Worm (Caenorhabditis elegans) whole organism, young adult: Measurements from ENCODE around the gene T25B9.5.

Experiments
- B0261.1 ChIP-seq: sonication (generic microtip); optimal IDR thresholded peaks from 2 replicates; lab custom pipeline; 2016; ENCODE audit warnings: mild to moderate bottlenecking, missing genetic modification characterization, moderate library complexity, missing compliant biosample characterization
- F37B4.10 ChIP-seq: fragments of 200-800 bp; sonication (Bioruptor generic); IDR thresholded peaks from 2 replicates; pipeline ENCODE4 v1.3.6; 2022; ENCODE audit warnings: missing genetic modification characterization, missing compliant biosample characterization
- F57A8.1 ChIP-seq: fragments of 200-800 bp; sonication (Bioruptor generic); optimal IDR thresholded peaks from 2 replicates; lab custom pipeline; 2018; ENCODE audit warnings: mild to moderate bottlenecking, missing genetic modification characterization, moderate library complexity, missing compliant biosample characterization
- Y53F4B.3 ChIP-seq: fragments of 200-800 bp; sonication (Bioruptor generic); IDR thresholded peaks from 2 replicates; pipeline ENCODE4 v1.3.6; 2022; ENCODE audit warnings: missing genetic modification reagents, missing genetic modification characterization, missing compliant biosample characterization
- Y79H2A.3 ChIP-seq: fragments of 200-800 bp; sonication (Bioruptor generic); conservative IDR thresholded peaks from 2 replicates; pipeline ENCODE4 v1.3.6; 2022; ENCODE audit warnings: missing genetic modification reagents, missing genetic modification characterization, missing compliant biosample characterization
- ZK185.1 ChIP-seq: sonication (generic microtip); optimal IDR thresholded peaks from 2 replicates; lab custom pipeline; 2016; ENCODE audit warnings: mild to moderate bottlenecking, missing genetic modification characterization, missing compliant biosample characterization; ENCODE audit not compliant: poor library complexity, severe bottlenecking
- bed-2 ChIP-seq: fragments of 200-800 bp; sonication (Bioruptor generic); IDR thresholded peaks from 2 replicates; pipeline ENCODE4 v1.3.6; 2022; ENCODE audit warnings: missing genetic modification reagents, missing genetic modification characterization, missing compliant biosample characterization
- ceh-58 ChIP-seq: fragments of 200-800 bp; sonication (Bioruptor generic); IDR thresholded peaks from 2 replicates; pipeline ENCODE4 v1.3.6; 2022; ENCODE audit warnings: missing genetic modification characterization, missing compliant biosample characterization
- ceh-79 ChIP-seq: sonication (generic microtip); optimal IDR thresholded peaks from 2 replicates; lab custom pipeline; 2017; ENCODE audit warnings: mild to moderate bottlenecking, missing genetic modification characterization, missing compliant biosample characterization
- chd-7 ChIP-seq: sonication (generic microtip); optimal IDR thresholded peaks from 2 replicates; lab custom pipeline; 2016; ENCODE audit warnings: mild to moderate bottlenecking, missing genetic modification characterization, moderate library complexity, missing compliant biosample characterization
- egl-18 ChIP-seq: fragments of 200-800 bp; sonication (Bioruptor generic); IDR thresholded peaks from 2 replicates; pipeline ENCODE4 v1.3.6; 2022; ENCODE audit warnings: missing genetic modification reagents, missing genetic modification characterization, missing compliant biosample characterization
- ekl-4 ChIP-seq: fragments of 200-800 bp; sonication (Bioruptor generic); IDR thresholded peaks from 2 replicates; pipeline ENCODE4 v1.3.6; 2022; ENCODE audit warnings: missing genetic modification reagents, missing genetic modification characterization, missing compliant biosample characterization
- fkh-3 ChIP-seq: sonication (generic microtip); optimal IDR thresholded peaks from 2 replicates; lab custom pipeline; 2016; ENCODE audit warnings: mild to moderate bottlenecking, missing genetic modification characterization, missing compliant biosample characterization
- gei-17 ChIP-seq: fragments of 200-800 bp; sonication (Bioruptor generic); optimal IDR thresholded peaks from 2 replicates; lab custom pipeline; 2018; ENCODE audit warnings: mild to moderate bottlenecking, missing genetic modification characterization, missing compliant biosample characterization
- hlh-26 ChIP-seq: fragments of 200-800 bp; sonication (Bioruptor generic); conservative IDR thresholded peaks from 2 replicates; pipeline ENCODE4 v1.3.6; 2022; ENCODE audit warnings: missing genetic modification reagents, missing genetic modification characterization, missing compliant biosample characterization
- hrde-1 ChIP-seq: sonication (generic microtip); optimal IDR thresholded peaks from 2 replicates; lab custom pipeline; 2016; ENCODE audit warnings: missing genetic modification characterization, mild to moderate bottlenecking, missing compliant biosample characterization, moderate library complexity, missing genotype, missing genetic modification reagents, borderline replicate concordance
- lag-1 ChIP-seq: fragments of 200-800 bp; sonication (Bioruptor generic); IDR thresholded peaks from 2 replicates; pipeline ENCODE4 v1.3.6; 2022; ENCODE audit warnings: missing genetic modification reagents, missing genetic modification characterization, missing compliant biosample characterization
- lin-40 ChIP-seq: sonication (generic microtip); optimal IDR thresholded peaks from 2 replicates; lab custom pipeline; 2016; ENCODE audit warnings: missing genetic modification characterization, mild to moderate bottlenecking, missing compliant biosample characterization, missing genotype, missing genetic modification reagents
- lir-1 ChIP-seq: fragments of 200-800 bp; sonication (Bioruptor generic); conservative IDR thresholded peaks from 2 replicates; pipeline ENCODE4 v1.3.6; 2022; ENCODE audit warnings: missing genetic modification reagents, missing genetic modification characterization, missing compliant biosample characterization
- madf-6 ChIP-seq: fragments of 200-800 bp; sonication (Bioruptor generic); IDR thresholded peaks from 2 replicates; pipeline ENCODE4 v1.3.6; 2022; ENCODE audit warnings: missing genetic modification reagents, missing genetic modification characterization, missing compliant biosample characterization
- mcd-1 ChIP-seq: fragments of 200-800 bp; sonication (Bioruptor generic); IDR thresholded peaks from 2 replicates; pipeline ENCODE4 v1.3.6; 2022; ENCODE audit warnings: missing genetic modification reagents, missing genetic modification characterization, missing compliant biosample characterization
- nfyb-1 ChIP-seq: fragments of 200-800 bp; sonication (Bioruptor generic); IDR thresholded peaks from 2 replicates; pipeline ENCODE4 v1.3.6; 2022; ENCODE audit warnings: missing genetic modification reagents, missing genetic modification characterization, missing compliant biosample characterization
- nhr-179 ChIP-seq: sonication (generic microtip); optimal IDR thresholded peaks from 2 replicates; lab custom pipeline; 2016; ENCODE audit warnings: mild to moderate bottlenecking, missing genetic modification characterization, missing compliant biosample characterization
- nhr-27 ChIP-seq: fragments of 200-800 bp; sonication (Bioruptor generic); optimal IDR thresholded peaks from 2 replicates; lab custom pipeline; 2018; ENCODE audit warnings: mild to moderate bottlenecking, missing genetic modification characterization, moderate library complexity, missing compliant biosample characterization
- rec-8 ChIP-seq, 2 experiments: sonication (generic microtip); optimal IDR thresholded peaks; 2 replicates each; lab custom pipeline; 2016; ENCODE audit warnings: mild to moderate bottlenecking in 2 of 2, missing genetic modification characterization in 2 of 2, missing genetic modification reagents in 2 of 2, missing genotype in 2 of 2, missing biosample characterization in 1 of 2, missing compliant biosample characterization in 1 of 2, moderate library complexity in 1 of 2
- snpc-1.1 ChIP-seq: sonication (generic microtip); optimal IDR thresholded peaks from 2 replicates; lab custom pipeline; 2017; ENCODE audit warnings: missing genetic modification characterization, mild to moderate bottlenecking, missing compliant biosample characterization, antibody characterized with exemption, moderate library complexity, missing genotype, missing genetic modification reagents; ENCODE audit not compliant: insufficient read depth
- tbx-9 ChIP-seq: sonication (generic microtip); optimal IDR thresholded peaks from 2 replicates; lab custom pipeline; 2016; ENCODE audit warnings: borderline replicate concordance, missing genetic modification characterization, inconsistent platforms, missing compliant biosample characterization
- tlf-1 ChIP-seq: fragments of 200-800 bp; sonication (Bioruptor generic); optimal IDR thresholded peaks from 2 replicates; lab custom pipeline; 2018; ENCODE audit warnings: mild to moderate bottlenecking, missing genetic modification characterization, missing compliant biosample characterization
- unc-62 ChIP-seq: fragments of 150-350 bp; optimal IDR thresholded peaks from 2 replicates; lab custom pipeline; 2014; ENCODE audit warnings: missing biosample characterization, missing genetic modification reagents, missing genetic modification characterization
- xnd-1 ChIP-seq: sonication (generic microtip); optimal IDR thresholded peaks from 2 replicates; lab custom pipeline; 2016; ENCODE audit warnings: missing genotype, missing genetic modification reagents, missing genetic modification characterization, missing compliant biosample characterization
- zfh-2 ChIP-seq: fragments of 200-800 bp; sonication (Bioruptor generic); conservative IDR thresholded peaks from 2 replicates; pipeline ENCODE4 v1.3.6; 2022; ENCODE audit warnings: missing genetic modification reagents, missing genetic modification characterization, missing compliant biosample characterization
- ztf-26 ChIP-seq: sonication (generic microtip); optimal IDR thresholded peaks from 2 replicates; lab custom pipeline; 2017; ENCODE audit warnings: missing genetic modification characterization, missing compliant biosample characterization
- ztf-28 ChIP-seq: fragments of 200-800 bp; sonication (Bioruptor generic); IDR thresholded peaks from 2 replicates; pipeline ENCODE4 v1.3.6; 2022; ENCODE audit warnings: missing genetic modification reagents, missing genetic modification characterization, missing compliant biosample characterization

The T25B9.5 gene

DNA sequence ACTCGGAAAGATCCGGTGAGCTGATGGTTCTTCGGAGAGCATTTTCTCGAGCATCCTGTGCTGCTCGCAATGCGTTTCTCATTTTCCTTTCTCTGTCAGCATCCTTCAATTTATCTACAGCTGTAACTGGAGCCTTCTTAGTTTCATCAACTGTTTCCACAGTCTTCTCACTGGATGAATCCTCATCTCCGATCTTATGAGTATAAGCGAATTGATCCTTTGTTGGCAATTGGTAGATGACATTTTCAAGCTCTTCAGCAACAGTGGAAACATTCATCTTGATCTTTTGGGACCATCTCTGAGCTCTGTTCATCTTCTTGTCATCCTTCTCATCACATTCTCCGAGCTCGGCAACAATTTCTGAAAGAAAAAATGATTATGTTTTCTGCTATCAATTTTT lies 24.7 kb upstream of the T25B9.5 start:
- TF ChIP-seq hlh-26 (no peak), nhr-27 (tag; lab: Kevin White, UChicago) (no peak), zfh-2 (GFP tag; lab: Robert Waterston, UW) (no peak), nfyb-1 (0 out of 2 replicates have a peak, but pooled peaks have one; percentile 11), B0261.1 (tag; lab: Kevin White, UChicago) (no peak), hrde-1 (no peak), unc-62 (GFP tag; lab: Kevin White, UChicago) (no peak)

DNA sequence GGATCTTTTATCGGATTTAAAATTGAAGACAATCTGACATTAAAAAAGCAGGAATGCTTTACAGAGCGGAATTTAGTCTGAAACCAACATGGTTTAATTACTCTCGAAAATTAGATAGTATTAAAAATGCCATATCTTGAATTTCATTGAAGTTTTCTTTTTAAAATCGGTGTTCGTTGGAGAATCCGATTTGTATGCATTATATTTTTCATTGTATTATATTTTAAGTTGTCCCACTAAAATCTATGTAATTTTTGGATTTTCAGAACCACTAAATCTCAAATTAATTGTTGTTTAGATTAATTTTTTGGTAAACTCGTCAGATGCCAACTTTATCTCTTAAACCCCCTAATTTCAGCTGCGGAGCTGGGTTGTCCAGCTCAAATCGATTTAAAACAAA lies 24.0 kb upstream of the T25B9.5 start:
- no peak for TF ChIP-seq F37B4.10
- TF ChIP-seq nhr-179 (tag; lab: Kevin White, UChicago) = no peak
- no peak for TF ChIP-seq ekl-4 (GFP tag; lab: Robert Waterston, UW)
- peak; percentile 6 for TF ChIP-seq ZK185.1 (tag; lab: Kevin White, UChicago)
- TF ChIP-seq nfyb-1 = peak; percentile 21; the same call in 1 of the 2 replicates
- peak; percentile 11 for TF ChIP-seq ztf-26 (tag; lab: Kevin White, UChicago)
- TF ChIP-seq ceh-58 (GFP tag; lab: Robert Waterston, UW) = no peak
- no peak for TF ChIP-seq ceh-79 (tag; lab: Kevin White, UChicago)
- no peak for TF ChIP-seq egl-18 (GFP tag; lab: Robert Waterston, UW)
- no peak for TF ChIP-seq ztf-28 (GFP tag; lab: Robert Waterston, UW)
- TF ChIP-seq chd-7 (tag; lab: Kevin White, UChicago) = no peak
- no peak for TF ChIP-seq Y79H2A.3
- no peak for TF ChIP-seq lag-1 (GFP tag; lab: Robert Waterston, UW)

DNA sequence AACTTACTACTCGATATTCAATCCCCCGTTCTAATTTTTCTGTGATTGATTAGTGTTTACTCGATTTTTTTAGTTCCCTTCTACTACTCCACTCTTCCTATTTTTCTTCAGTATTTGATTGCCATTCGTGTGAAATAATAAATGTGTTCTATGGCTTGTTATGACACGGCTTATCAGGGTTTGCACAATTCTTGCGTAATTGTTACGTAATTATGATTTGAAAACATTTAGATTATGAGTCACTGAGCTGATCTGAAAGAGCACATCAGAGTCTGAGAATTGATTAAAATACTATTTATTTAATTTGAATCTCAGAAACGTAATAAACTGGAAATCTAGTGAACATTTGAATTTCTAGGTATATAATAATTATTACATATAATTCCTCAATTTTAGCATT lies 23.0 kb upstream of the T25B9.5 start:
- TF ChIP-seq mcd-1 (no peak), snpc-1.1 (tag; lab: Kevin White, UChicago) (no peak), Y53F4B.3 (no peak), bed-2 (no peak), lir-1 (GFP tag; lab: Robert Waterston, UW) (no peak), rec-8 (tag; optimal IDR thresholded peaks at IDR 0.05; lab: Kevin White, UChicago) (no peak), xnd-1 (tag; lab: Kevin White, UChicago) (no peak), tbx-9 (tag; lab: Kevin White, UChicago) (no peak), ztf-26 (tag; lab: Kevin White, UChicago) (no peak), lin-40 (no peak)

DNA sequence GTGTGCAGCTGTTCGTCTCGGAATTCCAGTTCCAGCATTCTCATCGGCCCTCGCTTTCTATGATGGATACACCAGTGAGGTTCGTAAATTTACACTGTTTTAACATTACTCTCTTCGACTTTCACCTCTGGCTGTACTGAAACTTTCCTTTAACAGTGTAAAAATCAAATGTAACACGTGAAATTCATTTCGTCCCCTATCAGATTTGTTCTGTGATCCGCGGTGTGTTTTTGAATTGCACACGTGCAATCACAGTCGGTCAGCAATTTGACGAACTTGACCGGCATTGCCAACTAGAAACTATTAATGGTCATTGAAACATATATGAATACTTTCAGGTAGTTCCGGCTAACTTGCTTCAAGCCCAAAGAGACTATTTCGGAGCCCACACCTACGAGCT lies 22.5 kb upstream of the T25B9.5 start:
- no peak for TF ChIP-seq mcd-1
- TF ChIP-seq tlf-1 (GFP tag; lab: Kevin White, UChicago) = no peak
- TF ChIP-seq madf-6 = peak; percentile 10; the same call in 1 of the 2 replicates
- no peak for TF ChIP-seq fkh-3 (tag; lab: Kevin White, UChicago)
- peak; percentile 27 for TF ChIP-seq F57A8.1
- no peak for TF ChIP-seq lir-1 (GFP tag; lab: Robert Waterston, UW)

DNA sequence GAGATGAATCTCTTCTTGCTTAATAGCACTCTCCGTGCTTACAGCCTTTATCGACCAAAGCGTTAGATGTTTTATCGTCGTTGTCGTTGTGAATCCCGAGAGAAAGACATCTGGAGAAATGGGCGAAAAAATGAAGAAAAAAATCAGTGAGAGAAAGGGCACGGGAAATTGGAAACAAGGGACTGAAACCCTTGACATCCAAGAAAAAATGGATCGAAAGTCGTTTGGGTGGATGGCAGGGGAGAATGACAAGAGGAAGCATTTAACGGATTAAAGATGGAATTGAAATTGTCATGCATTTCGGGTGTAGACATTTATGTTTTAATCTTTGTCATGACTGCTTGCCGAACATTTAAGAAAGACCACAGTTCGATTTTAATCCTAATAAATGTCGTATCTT lies 19.2 kb upstream of the T25B9.5 start, which contains the start of gene inpp-1:
Gene inpp-1 (minus strand): TSS at position 101 of the 400 bp plus-strand sequence.
- TF ChIP-seq gei-17 = no peak
